Worm (Caenorhabditis elegans): ENCODE measurements around the gene EGAP1.1.

The EGAP1.1 gene

ce11 chrIII:5948986-5949385 is 12.0 kb upstream of the EGAP1.1 start:
- TF ChIP-seq ham-2 (GFP tag; optimal IDR thresholded peaks at IDR 0.05) (no peak), lin-13 (tag; optimal IDR thresholded peaks at IDR 0.05) (no peak), unc-39 (tag; optimal IDR thresholded peaks at IDR 0.05) (no peak), ces-1 (GFP tag; optimal IDR thresholded peaks at IDR 0.05) (no peak), mab-5 (tag; optimal IDR thresholded peaks at IDR 0.05) (no peak), ceh-43 (GFP tag; optimal IDR thresholded peaks at IDR 0.05) (no peak), nhr-76 (tag; optimal IDR thresholded peaks at IDR 0.05) (no peak), mls-2 (tag; optimal IDR thresholded peaks at IDR 0.05) (no peak), mep-1 (tag; optimal IDR thresholded peaks at IDR 0.05) (no peak), nhr-2 (tag; optimal IDR thresholded peaks at IDR 0.05) (no peak), snpc-4 (tag; optimal IDR thresholded peaks at IDR 0.05) (no peak), ceh-39 (tag; optimal IDR thresholded peaks at IDR 0.05) (no peak), M03D4.4 (tag; optimal IDR thresholded peaks at IDR 0.05) (no peak), nhr-28 (tag; optimal IDR thresholded peaks at IDR 0.05) (no peak), tbx-8 (GFP tag; optimal IDR thresholded peaks at IDR 0.05) (no peak), unc-120 (tag; optimal IDR thresholded peaks at IDR 0.05; ENCODE audit: poor library complexity, severe bottlenecking) (no peak), sptf-1 (tag; optimal IDR thresholded peaks at IDR 0.05) (no peak), flh-1 (GFP tag; optimal IDR thresholded peaks at IDR 0.05) (no peak), sem-2 (GFP tag; optimal IDR thresholded peaks at IDR 0.05) (no peak), lin-32 (GFP tag; optimal IDR thresholded peaks at IDR 0.05) (no peak)

- TF ChIP-seq ces-1 (GFP tag; optimal IDR thresholded peaks at IDR 0.05), result peak; percentile 51
- no peak for TF ChIP-seq hlh-1 (tag; optimal IDR thresholded peaks at IDR 0.05)
These were observed 11.3 kb upstream of the EGAP1.1 start, which contains the start of the genes F25B5.6 and F25B5.3 for ce11 chrIII:5948162-5948933. Gene F25B5.6 (minus strand): TSS chrIII:5948733. Gene F25B5.3 (plus strand): TSS chrIII:5948883.

- TF ChIP-seq mls-2 (tag; optimal IDR thresholded peaks at IDR 0.05), result no peak
These were observed 8.8 kb upstream of the EGAP1.1 start, which contains the start of gene F25B5.5 for ce11 chrIII:5945865-5946264. Gene F25B5.5 (minus strand): TSS chrIII:5946124.

ce11 chrIII:5943368-5944180 is 6.6 kb upstream of the EGAP1.1 start:
- TF ChIP-seq nhr-237 (tag; optimal IDR thresholded peaks at IDR 0.05) (no peak), nhr-12 (tag; optimal IDR thresholded peaks at IDR 0.05) (no peak), ham-2 (GFP tag; optimal IDR thresholded peaks at IDR 0.05) (no peak), zip-8 (tag; optimal IDR thresholded peaks at IDR 0.05) (no peak), ceh-39 (tag; optimal IDR thresholded peaks at IDR 0.05) (no peak), unc-39 (tag; optimal IDR thresholded peaks at IDR 0.05) (no peak), ceh-83 (GFP tag; optimal IDR thresholded peaks at IDR 0.05) (peak; percentile 78), cnd-1 (tag; optimal IDR thresholded peaks at IDR 0.05) (no peak), snpc-4 (tag; optimal IDR thresholded peaks at IDR 0.05) (no peak), lin-13 (tag; optimal IDR thresholded peaks at IDR 0.05) (no peak), mls-2 (tag; optimal IDR thresholded peaks at IDR 0.05) (no peak), drap-1 (GFP tag; optimal IDR thresholded peaks at IDR 0.05) (no peak), mab-5 (tag; optimal IDR thresholded peaks at IDR 0.05) (no peak), blmp-1 (tag; optimal IDR thresholded peaks at IDR 0.05) (no peak), lin-32 (GFP tag; optimal IDR thresholded peaks at IDR 0.05) (peak; percentile 3), sptf-1 (tag; optimal IDR thresholded peaks at IDR 0.05) (no peak)

- TF ChIP-seq unc-62 (GFP tag; optimal IDR thresholded peaks at IDR 0.05), result no peak
- TF ChIP-seq unc-39 (tag; optimal IDR thresholded peaks at IDR 0.05), result no peak
- TF ChIP-seq flh-1 (GFP tag; optimal IDR thresholded peaks at IDR 0.05), result no peak
- peak; percentile 42 for TF ChIP-seq ham-2 (GFP tag; optimal IDR thresholded peaks at IDR 0.05)
- peak; percentile 84 for TF ChIP-seq elt-1 (tag; optimal IDR thresholded peaks at IDR 0.05; ENCODE audit: borderline replicate concordance, insufficient read depth)
- TF ChIP-seq elt-3 (tag; optimal IDR thresholded peaks at IDR 0.05), result no peak
- TF ChIP-seq blmp-1 (tag; optimal IDR thresholded peaks at IDR 0.05), result no peak
- TF ChIP-seq unc-120 (tag; optimal IDR thresholded peaks at IDR 0.05; ENCODE audit: poor library complexity, severe bottlenecking), result no peak
- no peak for TF ChIP-seq nhr-28 (tag; optimal IDR thresholded peaks at IDR 0.05)
- no peak for TF ChIP-seq nhr-2 (tag; optimal IDR thresholded peaks at IDR 0.05)
- no peak for TF ChIP-seq mab-5 (tag; optimal IDR thresholded peaks at IDR 0.05)
- TF ChIP-seq hlh-1 (tag; optimal IDR thresholded peaks at IDR 0.05), result no peak
- no peak for TF ChIP-seq sem-2 (GFP tag; optimal IDR thresholded peaks at IDR 0.05)
- no peak for TF ChIP-seq cnd-1 (tag; optimal IDR thresholded peaks at IDR 0.05)
- no peak for TF ChIP-seq tbx-8 (GFP tag; optimal IDR thresholded peaks at IDR 0.05)
These were observed 5.1 kb upstream of the EGAP1.1 start for ce11 chrIII:5942104-5942503.
